Fruit fly (Drosophila melanogaster): ENCODE data around the gene sturkopf.
A peak's percentile ranks its signal among the peaks of the same experiment; 100 is the strongest.

Gene sturkopf

DNA sequence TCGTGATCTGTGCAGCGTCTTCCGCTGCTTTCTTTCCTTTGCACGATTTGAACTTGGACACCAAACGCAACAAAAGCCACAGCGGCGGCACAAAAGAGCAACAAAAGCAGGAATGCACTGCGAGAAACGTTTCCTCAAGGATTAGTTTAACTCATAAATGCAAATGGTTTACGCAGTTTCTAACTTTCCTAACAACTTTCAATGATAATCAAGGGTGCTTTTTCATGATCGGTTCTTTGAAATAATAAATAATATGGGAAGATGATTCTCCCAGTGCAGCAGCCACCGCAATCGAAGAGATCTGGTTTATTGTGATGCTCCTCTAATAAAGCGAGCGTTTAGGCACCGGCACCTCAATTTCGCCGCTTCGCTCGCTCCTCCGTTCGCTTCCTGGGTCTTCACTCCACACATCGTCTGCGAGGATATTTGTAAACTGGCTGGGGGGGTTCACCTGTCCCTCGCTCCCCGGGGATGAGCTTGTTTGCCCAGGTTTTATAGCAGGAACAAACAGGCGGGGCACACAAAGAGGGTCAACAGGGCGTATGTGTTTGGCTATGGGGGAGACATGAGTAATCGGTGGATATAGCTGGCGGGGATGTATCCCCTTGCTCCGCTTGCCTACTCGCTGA lies 6.0 kb upstream of the sturkopf start (continued):
- no peak for TF ChIP-seq tup (GFP tag; optimal IDR thresholded peaks at IDR 0.05)
- no peak for TF ChIP-seq fd102C (GFP tag; optimal IDR thresholded peaks at IDR 0.05)
- TF ChIP-seq Lhr (GFP tag; optimal IDR thresholded peaks at IDR 0.05): peak; percentile 48
- peak; percentile 46; the same call in 1 of the 2 replicates for TF ChIP-seq bowl (GFP tag; IDR thresholded peaks at IDR 0.05)
- TF ChIP-seq gfzf (GFP tag; optimal IDR thresholded peaks at IDR 0.05): peak; percentile 2
- no peak for TF ChIP-seq Kr (GFP tag; optimal IDR thresholded peaks at IDR 0.05)
- peak; percentile 74 for TF ChIP-seq esg (GFP tag; conservative IDR thresholded peaks at IDR 0.05)
- no peak for TF ChIP-seq unc-4 (GFP tag; IDR thresholded peaks at IDR 0.05; ENCODE audit: partially characterized antibody)
- peak; percentile 68; the same call in 2 of the 3 replicates for TF ChIP-seq dysf (GFP tag; IDR thresholded peaks at IDR 0.05)
- TF ChIP-seq hb (GFP tag; IDR thresholded peaks at IDR 0.05; ENCODE audit: partially characterized antibody): no peak
- TF ChIP-seq ind (GFP tag; optimal IDR thresholded peaks at IDR 0.05): peak; percentile 82
- peak; percentile 71 for TF ChIP-seq CG17802 (tag; optimal IDR thresholded peaks at IDR 0.05)
- no peak for TF ChIP-seq CG10431 (GFP tag; optimal IDR thresholded peaks at IDR 0.05)
- TF ChIP-seq run (tag; optimal IDR thresholded peaks at IDR 0.05): peak; percentile 73
- no peak for TF ChIP-seq CG16813 (GFP tag; IDR thresholded peaks at IDR 0.05; ENCODE audit: partially characterized antibody)
- TF ChIP-seq PHDP (tag; optimal IDR thresholded peaks at IDR 0.05): peak; percentile 72
- TF ChIP-seq CG13287 (GFP tag; IDR thresholded peaks at IDR 0.05; ENCODE audit: partially characterized antibody): no peak
- TF ChIP-seq CG6175 (GFP tag; IDR thresholded peaks at IDR 0.05): no peak
- TF ChIP-seq E2f2 (GFP tag; IDR thresholded peaks at IDR 0.05): peak; percentile 48; the same call in 1 of the 2 replicates
- TF ChIP-seq CG12071 (GFP tag; optimal IDR thresholded peaks at IDR 0.05): peak; percentile 82
- TF ChIP-seq lilli (GFP tag; optimal IDR thresholded peaks at IDR 0.05): peak; percentile 61
- peak; percentile 80 for TF ChIP-seq NfI (GFP tag; optimal IDR thresholded peaks at IDR 0.05)
- peak; percentile 64 for TF ChIP-seq CG1233 (GFP tag; optimal IDR thresholded peaks at IDR 0.05)
- TF ChIP-seq CG12104 (GFP tag; optimal IDR thresholded peaks at IDR 0.05): peak; percentile 16
- TF ChIP-seq ewg (GFP tag; optimal IDR thresholded peaks at IDR 0.05): peak; percentile 77
- peak; percentile 58 for TF ChIP-seq cato (GFP tag; optimal IDR thresholded peaks at IDR 0.05; ENCODE audit: borderline replicate concordance)
- TF ChIP-seq CG11504 (tag; optimal IDR thresholded peaks at IDR 0.05): peak; percentile 89
- peak; percentile 5 for TF ChIP-seq CG7987 (GFP tag; optimal IDR thresholded peaks at IDR 0.05)
- no peak for TF ChIP-seq prd (optimal IDR thresholded peaks at IDR 0.05)
- TF ChIP-seq prd (GFP tag; IDR thresholded peaks at IDR 0.05): peak; percentile 85
- TF ChIP-seq CG14710 (tag; optimal IDR thresholded peaks at IDR 0.05): peak; percentile 73
- peak; percentile 67 for TF ChIP-seq bcd (GFP tag; optimal IDR thresholded peaks at IDR 0.05)
- TF ChIP-seq HLH54F (GFP tag; optimal IDR thresholded peaks at IDR 0.05): peak; percentile 62
- TF ChIP-seq wdn (GFP tag; IDR thresholded peaks at IDR 0.05): no peak
- TF ChIP-seq Adf1 (GFP tag; IDR thresholded peaks at IDR 0.05): no peak
- TF ChIP-seq Ravus (GFP tag; IDR thresholded peaks at IDR 0.05): peak; percentile 15; the same call in 1 of the 2 replicates
- peak; percentile 82 for TF ChIP-seq CG2875 (GFP tag; optimal IDR thresholded peaks at IDR 0.05)
- TF ChIP-seq crc (GFP tag; optimal IDR thresholded peaks at IDR 0.05): peak; percentile 2
- no peak for TF ChIP-seq psq (GFP tag; optimal IDR thresholded peaks at IDR 0.05)
- TF ChIP-seq CG10959 (GFP tag; IDR thresholded peaks at IDR 0.05): peak; percentile 75
- TF ChIP-seq bab2 (GFP tag; optimal IDR thresholded peaks at IDR 0.05): peak; percentile 17
- no peak for TF ChIP-seq CG10321 (GFP tag; IDR thresholded peaks at IDR 0.05)
- TF ChIP-seq CG17568 (GFP tag; optimal IDR thresholded peaks at IDR 0.05): no peak
- peak; percentile 61 for TF ChIP-seq Chrac-16 (GFP tag; optimal IDR thresholded peaks at IDR 0.05)
- TF ChIP-seq tna (GFP tag; IDR thresholded peaks at IDR 0.05; ENCODE audit: partially characterized antibody): 0 out of 2 replicates have a peak, but pooled peaks have one; percentile 12
- TF ChIP-seq Sox100B (GFP tag; optimal IDR thresholded peaks at IDR 0.05): peak; percentile 75
- TF ChIP-seq amos (GFP tag; IDR thresholded peaks at IDR 0.05; ENCODE audit: partially characterized antibody): no peak
- peak; percentile 82 for TF ChIP-seq Awh (GFP tag; IDR thresholded peaks at IDR 0.05)
- peak; percentile 86 for TF ChIP-seq CG32772 (GFP tag; IDR thresholded peaks at IDR 0.05)

Data from whole organism, embryonic.